Worm (Caenorhabditis elegans) whole organism, L4/young adult: ENCODE data around the gene R186.3.

Experiments used
- W03F9.2 ChIP-seq: fragments of 150-350 bp; optimal IDR thresholded peaks from 2 replicates; lab custom pipeline; 2014; ENCODE audit warnings: missing biosample characterization, missing genetic modification characterization
- dao-5 ChIP-seq: sonication (generic microtip); optimal IDR thresholded peaks from 2 replicates; lab custom pipeline; 2016; ENCODE audit warnings: missing genotype, missing genetic modification characterization, moderate library complexity, missing compliant biosample characterization
- him-1 ChIP-seq: sonication (generic microtip); optimal IDR thresholded peaks from 2 replicates; lab custom pipeline; 2016; ENCODE audit warnings: missing genotype, missing genetic modification reagents, missing genetic modification characterization, missing compliant biosample characterization

R186.3 gene

ce11 chrV:12995269-12995668, 28.3 kb upstream of the R186.3 start, which contains the start of gene far-5:
TSS of gene far-5 (plus strand) at chrV:12995569.
- TF ChIP-seq dao-5 (tag; lab: Kevin White, UChicago): no peak
- TF ChIP-seq him-1 (tag; lab: Kevin White, UChicago): no peak
- no peak for TF ChIP-seq W03F9.2 (tag; lab: Kevin White, UChicago)

- TF ChIP-seq dao-5 (tag; lab: Kevin White, UChicago) (no peak), him-1 (tag; lab: Kevin White, UChicago) (no peak), W03F9.2 (tag; lab: Kevin White, UChicago) (no peak)
Observed at ce11 chrV:12992891-12993290, 25.9 kb upstream of the R186.3 start, which contains the start of the genes F15B9.11 and dsl-7. TSS of gene F15B9.11 (minus strand) at chrV:12992895. TSS of gene dsl-7 (plus strand) at chrV:12993150.

- TF ChIP-seq W03F9.2 (tag; lab: Kevin White, UChicago) (no peak), dao-5 (tag; lab: Kevin White, UChicago) (no peak), him-1 (tag; lab: Kevin White, UChicago) (no peak)
Observed at ce11 chrV:12988256-12988655, 21.2 kb upstream of the R186.3 start, which contains the start of gene F15B9.8. TSS of gene F15B9.8 (plus strand) at chrV:12988556.

ce11 chrV:12987061-12987460, 20.1 kb upstream of the R186.3 start, which contains the start of gene shw-3:
TSS of gene shw-3 (minus strand) at chrV:12987161.
- TF ChIP-seq him-1 (tag; lab: Kevin White, UChicago): no peak
- TF ChIP-seq W03F9.2 (tag; lab: Kevin White, UChicago): no peak
- TF ChIP-seq dao-5 (tag; lab: Kevin White, UChicago): no peak

- TF ChIP-seq him-1 (tag; lab: Kevin White, UChicago): no peak
Observed at ce11 chrV:12974047-12974446, 7.0 kb upstream of the R186.3 start.

- no peak for TF ChIP-seq dao-5 (tag; lab: Kevin White, UChicago)
- TF ChIP-seq W03F9.2 (tag; lab: Kevin White, UChicago): peak; percentile 29
- TF ChIP-seq him-1 (tag; lab: Kevin White, UChicago): no peak
Observed at ce11 chrV:12970575-12971160, 3.7 kb upstream of the R186.3 start, which contains the start of gene pnn-1. TSS of gene pnn-1 (plus strand) at chrV:12971110.

- no peak for TF ChIP-seq him-1 (tag; lab: Kevin White, UChicago)
- TF ChIP-seq W03F9.2 (tag; lab: Kevin White, UChicago): no peak
- no peak for TF ChIP-seq dao-5 (tag; lab: Kevin White, UChicago)
Observed at ce11 chrV:12968555-12968954, 1.5 kb upstream of the R186.3 start, which contains the start of gene lin-46. TSS of gene lin-46 (plus strand) at chrV:12968855.

- TF ChIP-seq W03F9.2 (tag; lab: Kevin White, UChicago) (peak; percentile 3), him-1 (tag; lab: Kevin White, UChicago) (peak; percentile 55)
Observed at ce11 chrV:12967925-12968327, 916 bp upstream of the R186.3 start, which contains the start of gene R186.8. TSS of gene R186.8 (minus strand) at chrV:12967982.

ce11 chrV:12964076-12964475, 2.9 kb downstream of the R186.3 start, which contains the start of gene srd-35:
TSS of gene srd-35 (plus strand) at chrV:12964376.
- TF ChIP-seq him-1 (tag; lab: Kevin White, UChicago) (no peak), W03F9.2 (tag; lab: Kevin White, UChicago) (no peak), dao-5 (tag; lab: Kevin White, UChicago) (no peak)

ce11 chrV:12963192-12963591, 3.8 kb downstream of the R186.3 start, which contains the start of gene hrg-9:
TSS of gene hrg-9 (minus strand) at chrV:12963343.
- TF ChIP-seq him-1 (tag; lab: Kevin White, UChicago) (no peak), dao-5 (tag; lab: Kevin White, UChicago) (no peak), W03F9.2 (tag; lab: Kevin White, UChicago) (no peak)

- TF ChIP-seq him-1 (tag; lab: Kevin White, UChicago): no peak
- TF ChIP-seq dao-5 (tag; lab: Kevin White, UChicago): no peak
- TF ChIP-seq W03F9.2 (tag; lab: Kevin White, UChicago): no peak
Observed at ce11 chrV:12961085-12961560, 5.9 kb downstream of the R186.3 start, which contains the start of gene mpst-7. TSS of gene mpst-7 (minus strand) at chrV:12961135.

ce11 chrV:12954261-12954660, 12.7 kb downstream of the R186.3 start:
- TF ChIP-seq dao-5 (tag; lab: Kevin White, UChicago): no peak
- TF ChIP-seq W03F9.2 (tag; lab: Kevin White, UChicago): no peak
- TF ChIP-seq him-1 (tag; lab: Kevin White, UChicago): no peak

- TF ChIP-seq dao-5 (tag; lab: Kevin White, UChicago) (no peak), him-1 (tag; lab: Kevin White, UChicago) (no peak), W03F9.2 (tag; lab: Kevin White, UChicago) (no peak)
Observed at ce11 chrV:12953702-12954101, 13.3 kb downstream of the R186.3 start, which contains the start of gene eif-3.K. TSS of gene eif-3.K (plus strand) at chrV:12954002.
